Worm (Caenorhabditis elegans) whole organism, L4 larva: Measurements from ENCODE around the gene Y17D7C.2.

ENCODE experiments used
- D1046.2 ChIP-seq: fragments of 200-800 bp; sonication (Bioruptor generic); IDR thresholded peaks from 2 replicates; pipeline ENCODE4 v1.3.6; 2022; ENCODE audit warnings: missing genetic modification characterization, missing compliant biosample characterization
- ama-1 ChIP-seq: fragments of 150-350 bp; optimal IDR thresholded peaks from 2 replicates; lab custom pipeline; 2014; ENCODE audit warnings: inconsistent platforms, mixed read lengths
- egl-27 ChIP-seq: sonication (generic microtip); optimal IDR thresholded peaks from 3 replicates; lab custom pipeline; 2017; ENCODE audit warnings: missing biosample characterization, missing genetic modification reagents, missing genetic modification characterization
- mxl-3 ChIP-seq: fragments of 200-800 bp; sonication (Bioruptor generic); optimal IDR thresholded peaks from 2 replicates; lab custom pipeline; 2018; ENCODE audit warnings: mild to moderate bottlenecking, missing genetic modification characterization, missing compliant biosample characterization
- nhr-10 ChIP-seq: fragments of 150-350 bp; optimal IDR thresholded peaks from 2 replicates; lab custom pipeline; 2014; ENCODE audit warnings: missing biosample characterization, missing genetic modification characterization
- nhr-6 ChIP-seq: fragments of 150-350 bp; optimal IDR thresholded peaks from 2 replicates; lab custom pipeline; 2014; ENCODE audit warnings: missing biosample characterization, missing genetic modification characterization
- nhr-77 ChIP-seq: fragments of 150-350 bp; optimal IDR thresholded peaks from 2 replicates; lab custom pipeline; 2014; ENCODE audit warnings: missing biosample characterization, missing genetic modification characterization
- zag-1 ChIP-seq: fragments of 150-350 bp; optimal IDR thresholded peaks from 2 replicates; lab custom pipeline; 2014; ENCODE audit warnings: missing biosample characterization, missing genetic modification characterization

- TF ChIP-seq nhr-6 (tag; lab: Kevin White, UChicago) (no peak), ama-1 (lab: Kevin White, UChicago) (no peak), nhr-10 (tag; lab: Kevin White, UChicago) (no peak), nhr-77 (tag; lab: Kevin White, UChicago) (no peak), mxl-3 (no peak), D1046.2 (GFP tag; lab: Robert Waterston, UW) (no peak), zag-1 (no peak), egl-27 (tag; lab: Kevin White, UChicago) (no peak)
Measured at ce11 chrV:18689681-18690080, 30.1 kb downstream of the Y17D7C.2 start, which contains the start of the genes ubc-19 and Y69H2.7.
